Fruit fly (Drosophila melanogaster): ENCODE measurements around the gene Myb.

Myb gene

dm6 chrX:15887247-15887616 lies 29.6 kb upstream of the Myb start, which contains the start of gene tay (continued):
- TF ChIP-seq Jarid2 (GFP tag; optimal IDR thresholded peaks at IDR 0.05) (no peak), CG32772 (GFP tag; IDR thresholded peaks at IDR 0.05) (no peak), sisA (GFP tag; IDR thresholded peaks at IDR 0.05) (no peak), CG2678 (tag; optimal IDR thresholded peaks at IDR 0.05) (no peak), mirr (GFP tag; optimal IDR thresholded peaks at IDR 0.05) (no peak), HmgD (GFP tag; optimal IDR thresholded peaks at IDR 0.05) (peak; percentile 10), CG14014 (GFP tag; IDR thresholded peaks at IDR 0.05) (no peak), caup (GFP tag; optimal IDR thresholded peaks at IDR 0.05; ENCODE audit: severe bottlenecking) (no peak), Hr78 (GFP tag; optimal IDR thresholded peaks at IDR 0.05) (peak in 1 of 2 experiments; percentile 66), Sox102F (GFP tag; optimal IDR thresholded peaks at IDR 0.05) (no peak), az2 (GFP tag; optimal IDR thresholded peaks at IDR 0.05) (no peak), Dbx (GFP tag; IDR thresholded peaks at IDR 0.05) (no peak), Xbp1 (GFP tag; optimal IDR thresholded peaks at IDR 0.05) (no peak), her (GFP tag; optimal IDR thresholded peaks at IDR 0.05) (no peak), Trl (optimal IDR thresholded peaks at IDR 0.05) (no peak), Trl (GFP tag; optimal IDR thresholded peaks at IDR 0.05) (no peak), CG34224 (GFP tag; IDR thresholded peaks at IDR 0.05; ENCODE audit: partially characterized antibody) (peak; percentile 28; the same call in 1 of the 3 replicates), Hr39 (optimal IDR thresholded peaks at IDR 0.05) (no peak), CG10979 (tag; optimal IDR thresholded peaks at IDR 0.05) (no peak), Drgx (GFP tag; IDR thresholded peaks at IDR 0.05) (no peak), D (optimal IDR thresholded peaks at IDR 0.05) (no peak), D (GFP tag; optimal IDR thresholded peaks at IDR 0.05) (no peak), CG33557 (GFP tag; optimal IDR thresholded peaks at IDR 0.05) (no peak), so (GFP tag; IDR thresholded peaks at IDR 0.05) (no peak), fd64A (GFP tag; optimal IDR thresholded peaks at IDR 0.05) (no peak), CG9932 (GFP tag; IDR thresholded peaks at IDR 0.05) (no peak; the same call in 1 of the 2 replicates), hkb (optimal IDR thresholded peaks at IDR 0.05) (no peak), hkb (GFP tag; IDR thresholded peaks at IDR 0.05) (no peak), vfl (GFP tag; optimal IDR thresholded peaks at IDR 0.05) (no peak), C15 (GFP tag; IDR thresholded peaks at IDR 0.05) (no peak), H15 (GFP tag; IDR thresholded peaks at IDR 0.05) (no peak), Doc2 (GFP tag; IDR thresholded peaks at IDR 0.05) (no peak), CG8281 (tag; optimal IDR thresholded peaks at IDR 0.05) (no peak), gsb-n (tag; optimal IDR thresholded peaks at IDR 0.05) (no peak), lilli (GFP tag; optimal IDR thresholded peaks at IDR 0.05) (peak; percentile 17), Xrp1 (GFP tag; IDR thresholded peaks at IDR 0.05) (no peak), CG10274 (GFP tag; optimal IDR thresholded peaks at IDR 0.05) (no peak), CG2875 (GFP tag; optimal IDR thresholded peaks at IDR 0.05) (no peak), ind (GFP tag; optimal IDR thresholded peaks at IDR 0.05) (no peak), slp2 (GFP tag; optimal IDR thresholded peaks at IDR 0.05) (no peak), lov (optimal IDR thresholded peaks at IDR 0.05) (no peak), lov (GFP tag; IDR thresholded peaks at IDR 0.05) (no peak), sob (GFP tag; IDR thresholded peaks at IDR 0.05) (0 out of 2 replicates have a peak, but pooled peaks have one; percentile 32), CG11247 (GFP tag; IDR thresholded peaks at IDR 0.05) (no peak), fru (optimal IDR thresholded peaks at IDR 0.05) (no peak), Mrtf (GFP tag; IDR thresholded peaks at IDR 0.05) (no peak), sug (tag; optimal IDR thresholded peaks at IDR 0.05) (peak; percentile 31), CG8290 (GFP tag; optimal IDR thresholded peaks at IDR 0.05) (peak; percentile 47), CG8290 (tag; optimal IDR thresholded peaks at IDR 0.05) (no peak), nau (GFP tag; optimal IDR thresholded peaks at IDR 0.05) (no peak), Nf-YC (tag; optimal IDR thresholded peaks at IDR 0.05) (no peak), CG6683 (GFP tag; optimal IDR thresholded peaks at IDR 0.05) (no peak), Atf-2 (GFP tag; optimal IDR thresholded peaks at IDR 0.05) (no peak), CG13624 (GFP tag; optimal IDR thresholded peaks at IDR 0.05) (no peak), wek (GFP tag; optimal IDR thresholded peaks at IDR 0.05) (no peak)
